Fruit fly (Drosophila melanogaster): ENCODE results near the gene Cdc7.

dm6 chrX:6659919-6660318 lies 5.6 kb downstream of the Cdc7 start:
- no peak for TF ChIP-seq Vsx2 (GFP tag; optimal IDR thresholded peaks at IDR 0.05; ENCODE audit: partially characterized antibody)
- TF ChIP-seq h (GFP tag; optimal IDR thresholded peaks at IDR 0.05): no peak
- no peak for TF ChIP-seq Rel (GFP tag; optimal IDR thresholded peaks at IDR 0.05)
- peak; percentile 1 for TF ChIP-seq Rel (tag; optimal IDR thresholded peaks at IDR 0.05)
- TF ChIP-seq Jra (GFP tag; optimal IDR thresholded peaks at IDR 0.05): no peak
- TF ChIP-seq br (GFP tag; optimal IDR thresholded peaks at IDR 0.05): no peak
- no peak for TF ChIP-seq pan (optimal IDR thresholded peaks at IDR 0.05)
- TF ChIP-seq Dfd (GFP tag; optimal IDR thresholded peaks at IDR 0.05): no peak
- TF ChIP-seq sv (GFP tag; optimal IDR thresholded peaks at IDR 0.05): no peak

All from whole organism, wandering third instar larva.